Fruit fly (Drosophila melanogaster) whole organism, embryonic: ENCODE measurements around the gene Hmr.

Experiments used
- Bgb ChIP-seq: fragments of 200-800 bp; sonication (Bioruptor generic); IDR thresholded peaks from 2 replicates; pipeline ENCODE4 v1.3.6; 2022; ENCODE audit warnings: missing biosample characterization, missing genetic modification characterization; ENCODE audit not compliant: partially characterized antibody
- CG1024 ChIP-seq: fragments of 200-800 bp; sonication (Bioruptor generic); IDR thresholded peaks from 2 replicates; pipeline ENCODE4 v1.3.6; 2022; ENCODE audit warnings: missing biosample characterization, missing genetic modification characterization
- CG10979 ChIP-seq: fragments of 200-800 bp; sonication (Bioruptor generic); optimal IDR thresholded peaks from 2 replicates; lab custom pipeline; 2018; ENCODE audit warnings: missing biosample characterization, mild to moderate bottlenecking, missing genetic modification characterization, moderate library complexity
- CG11723 ChIP-seq: fragments of 200-800 bp; sonication (Bioruptor generic); optimal IDR thresholded peaks from 2 replicates; lab custom pipeline; 2017; ENCODE audit warnings: missing biosample characterization, mild to moderate bottlenecking, missing genetic modification characterization
- CG13894 ChIP-seq: fragments of 200-800 bp; sonication (Bioruptor generic); optimal IDR thresholded peaks from 3 replicates; lab custom pipeline; 2018; ENCODE audit warnings: missing biosample characterization, mild to moderate bottlenecking, missing genetic modification characterization, moderate library complexity
- CG14014 ChIP-seq: fragments of 200-800 bp; sonication (Bioruptor generic); IDR thresholded peaks from 2 replicates; pipeline ENCODE4 v1.3.6; 2022; ENCODE audit warnings: missing biosample characterization, missing genetic modification characterization
- CG15011 ChIP-seq: fragments of 200-800 bp; sonication (Bioruptor generic); optimal IDR thresholded peaks from 3 replicates; lab custom pipeline; 2018; ENCODE audit warnings: missing biosample characterization, mild to moderate bottlenecking, missing genetic modification characterization
- CG17361 ChIP-seq: fragments of 200-800 bp; sonication (Bioruptor generic); IDR thresholded peaks from 3 replicates; pipeline ENCODE4 v1.3.6; 2022; ENCODE audit warnings: missing biosample characterization, missing genetic modification characterization
- CG17802 ChIP-seq: fragments of 200-800 bp; sonication (Bioruptor generic); optimal IDR thresholded peaks from 2 replicates; lab custom pipeline; 2018; ENCODE audit warnings: missing biosample characterization, mild to moderate bottlenecking, missing genetic modification characterization, moderate library complexity
- CG2199 ChIP-seq: fragments of 200-800 bp; sonication (Bioruptor generic); IDR thresholded peaks from 3 replicates; pipeline ENCODE4 v1.3.6; 2022; ENCODE audit warnings: missing biosample characterization, missing genetic modification characterization
- CG2875 ChIP-seq: fragments of 200-800 bp; sonication (Bioruptor generic); optimal IDR thresholded peaks from 2 replicates; lab custom pipeline; 2017; ENCODE audit warnings: missing biosample characterization, mild to moderate bottlenecking, missing genetic modification characterization, missing genetic modification reagents
- CG30403 ChIP-seq: fragments of 200-800 bp; sonication (Bioruptor generic); optimal IDR thresholded peaks from 3 replicates; lab custom pipeline; 2016; ENCODE audit warnings: missing biosample characterization, missing genetic modification characterization
- CG32767 ChIP-seq: fragments of 200-800 bp; sonication (Bioruptor generic); IDR thresholded peaks from 2 replicates; pipeline ENCODE4 v1.3.6; 2022; ENCODE audit warnings: missing biosample characterization, missing genetic modification characterization
- CG4404 ChIP-seq: fragments of 200-800 bp; sonication (Bioruptor generic); IDR thresholded peaks from 2 replicates; pipeline ENCODE4 v1.3.6; 2022; ENCODE audit warnings: missing biosample characterization, missing genetic modification characterization
- CG4730 ChIP-seq: fragments of 200-800 bp; sonication (Bioruptor generic); IDR thresholded peaks from 2 replicates; pipeline ENCODE4 v1.3.6; 2022; ENCODE audit warnings: missing biosample characterization, missing genetic modification characterization
- CG6175 ChIP-seq: fragments of 200-800 bp; sonication (Bioruptor generic); IDR thresholded peaks from 3 replicates; pipeline ENCODE4 v1.3.6; 2022; ENCODE audit warnings: missing biosample characterization, missing genetic modification characterization
- CG6272 ChIP-seq: fragments of 200-800 bp; sonication (Bioruptor generic); IDR thresholded peaks from 2 replicates; pipeline ENCODE4 v1.3.6; 2022; ENCODE audit warnings: missing biosample characterization, missing genetic modification characterization
- CG6791 ChIP-seq: fragments of 200-800 bp; sonication (Bioruptor generic); IDR thresholded peaks from 3 replicates; pipeline ENCODE4 v1.3.6; 2022; ENCODE audit warnings: missing biosample characterization, missing genetic modification characterization; ENCODE audit not compliant: partially characterized antibody
- CG7556 ChIP-seq: fragments of 200-800 bp; sonication (Bioruptor generic); optimal IDR thresholded peaks from 2 replicates; lab custom pipeline; 2017; ENCODE audit warnings: missing biosample characterization, mild to moderate bottlenecking, missing genetic modification characterization
- CG9215 ChIP-seq: fragments of 200-800 bp; sonication (Bioruptor generic); IDR thresholded peaks from 2 replicates; pipeline ENCODE4 v1.3.6; 2022; ENCODE audit warnings: missing biosample characterization, missing genetic modification characterization
- Dfd ChIP-seq, 2 experiments: fragments of >200 bp; optimal IDR thresholded peaks; 2 replicates each; lab custom pipeline; 2017; ENCODE audit warnings: missing biosample characterization in 2 of 2, missing genetic modification characterization in 2 of 2
- Fer1 ChIP-seq: fragments of 200-800 bp; sonication (Bioruptor generic); optimal IDR thresholded peaks from 2 replicates; lab custom pipeline; 2017; ENCODE audit warnings: missing biosample characterization, mild to moderate bottlenecking, missing genetic modification characterization
- Fer2 ChIP-seq: fragments of 200-800 bp; sonication (Bioruptor generic); optimal IDR thresholded peaks from 2 replicates; lab custom pipeline; 2018; ENCODE audit warnings: missing biosample characterization, mild to moderate bottlenecking, missing genetic modification characterization, moderate library complexity
- Hr3 ChIP-seq: fragments of 200-800 bp; sonication (Bioruptor generic); optimal IDR thresholded peaks from 3 replicates; lab custom pipeline; 2016; ENCODE audit warnings: missing biosample characterization, missing genetic modification characterization
- Nf-YB ChIP-seq: fragments of 200-800 bp; sonication (Bioruptor generic); optimal IDR thresholded peaks from 3 replicates; lab custom pipeline; 2019; ENCODE audit warnings: missing biosample characterization, mild to moderate bottlenecking, missing genetic modification characterization, moderate library complexity
- NfI ChIP-seq: fragments of 200-800 bp; sonication (Bioruptor generic); optimal IDR thresholded peaks from 3 replicates; lab custom pipeline; 2018; ENCODE audit warnings: missing biosample characterization, mild to moderate bottlenecking, missing genetic modification characterization, moderate library complexity
- Xbp1 ChIP-seq: fragments of 200-800 bp; sonication (Bioruptor generic); optimal IDR thresholded peaks from 3 replicates; lab custom pipeline; 2016; ENCODE audit warnings: missing biosample characterization, mild to moderate bottlenecking, missing genetic modification characterization
- bsh ChIP-seq, 2 experiments: fragments of 200-800 bp; sonication (Bioruptor generic); optimal IDR thresholded peaks; 2 replicates each; lab custom pipeline; 2017 to 2018; ENCODE audit warnings: mild to moderate bottlenecking in 2 of 2, missing biosample characterization in 2 of 2, missing genetic modification characterization in 2 of 2, moderate library complexity in 1 of 2
- esg ChIP-seq: fragments of 200-800 bp; sonication (Bioruptor generic); conservative IDR thresholded peaks from 2 replicates; pipeline ENCODE4 v1.3.6; 2022; ENCODE audit warnings: missing biosample characterization, missing genetic modification characterization
- exex ChIP-seq: fragments of 200-800 bp; sonication (Bioruptor generic); optimal IDR thresholded peaks from 4 replicates; lab custom pipeline; 2018; ENCODE audit warnings: missing biosample characterization, mild to moderate bottlenecking, missing genetic modification characterization, moderate library complexity
- gcm ChIP-seq: fragments of 200-800 bp; sonication (Bioruptor generic); optimal IDR thresholded peaks from 2 replicates; lab custom pipeline; 2019; ENCODE audit warnings: missing biosample characterization, mild to moderate bottlenecking, missing genetic modification characterization, moderate library complexity
- gem ChIP-seq: fragments of 200-800 bp; sonication (Bioruptor generic); optimal IDR thresholded peaks from 2 replicates; lab custom pipeline; 2019; ENCODE audit warnings: missing biosample characterization, mild to moderate bottlenecking, missing genetic modification characterization, moderate library complexity
- lola ChIP-seq, 3 experiments: fragments of >200 bp in 2 of 3; fragments of 200-800 bp in 1 of 3; sonication (Bioruptor generic) in 1 of 3; optimal IDR thresholded peaks; 2 replicates each; lab custom pipeline; 2017 to 2019; ENCODE audit warnings: missing biosample characterization in 3 of 3, missing genetic modification characterization in 3 of 3, mild to moderate bottlenecking in 1 of 3, moderate library complexity in 1 of 3
- maf-S ChIP-seq: fragments of 200-800 bp; sonication (Bioruptor generic); optimal IDR thresholded peaks from 2 replicates; lab custom pipeline; 2016; ENCODE audit warnings: missing biosample characterization, missing genetic modification characterization
- pan ChIP-seq, 4 experiments: fragments of >200 bp in 3 of 4; fragments of 200-800 bp in 1 of 4; sonication (Bioruptor generic) in 1 of 4; optimal IDR thresholded peaks in 3 of 4; IDR thresholded peaks in 1 of 4; 2 replicates each; pipeline versions ENCODE4 v1.3.6 to Lab custom; 2017 to 2022; ENCODE audit warnings: missing biosample characterization in 2 of 4, missing genetic modification characterization in 2 of 4, mixed read lengths in 1 of 4
- peb ChIP-seq: fragments of 200-800 bp; sonication (Bioruptor generic); IDR thresholded peaks from 2 replicates; pipeline ENCODE4 v1.3.6; 2022; ENCODE audit warnings: missing biosample characterization, missing genetic modification characterization
- sc ChIP-seq, 3 experiments: fragments of >200 bp in 2 of 3; fragments of 200-800 bp in 1 of 3; sonication (Bioruptor generic) in 1 of 3; optimal IDR thresholded peaks; 2 replicates in 2 of 3; 3 replicates in 1 of 3; lab custom pipeline; 2017; ENCODE audit warnings: mild to moderate bottlenecking in 1 of 3, missing biosample characterization in 1 of 3, missing genetic modification characterization in 1 of 3, missing genetic modification reagents in 1 of 3
- sob ChIP-seq: fragments of 200-800 bp; sonication (Bioruptor generic); IDR thresholded peaks from 2 replicates; pipeline ENCODE4 v1.3.6; 2022; ENCODE audit warnings: missing biosample characterization, missing genetic modification characterization
- sqz ChIP-seq: fragments of 200-800 bp; sonication (Bioruptor generic); optimal IDR thresholded peaks from 3 replicates; lab custom pipeline; 2018; ENCODE audit warnings: missing biosample characterization, mild to moderate bottlenecking, missing genetic modification characterization
- stc ChIP-seq: fragments of 200-800 bp; sonication (Bioruptor generic); IDR thresholded peaks from 2 replicates; pipeline ENCODE4 v1.3.6; 2022; ENCODE audit warnings: missing biosample characterization, missing genetic modification characterization
- tgo ChIP-seq: fragments of 200-800 bp; sonication (Bioruptor generic); IDR thresholded peaks from 3 replicates; pipeline ENCODE4 v1.3.6; 2022; ENCODE audit warnings: missing biosample characterization, missing genetic modification characterization
- tio ChIP-seq: fragments of 200-800 bp; sonication (Bioruptor generic); optimal IDR thresholded peaks from 2 replicates; lab custom pipeline; 2017; ENCODE audit warnings: missing biosample characterization, missing genetic modification characterization, inconsistent platforms
- tna ChIP-seq: fragments of 200-800 bp; sonication (Bioruptor generic); IDR thresholded peaks from 2 replicates; pipeline ENCODE4 v1.3.6; 2022; ENCODE audit warnings: missing biosample characterization, missing genetic modification characterization; ENCODE audit not compliant: partially characterized antibody
- trh ChIP-seq: fragments of 200-800 bp; sonication (Bioruptor generic); optimal IDR thresholded peaks from 2 replicates; lab custom pipeline; 2016; ENCODE audit warnings: missing biosample characterization, missing genetic modification characterization
- ttk ChIP-seq: fragments of 200-800 bp; sonication (Bioruptor generic); IDR thresholded peaks from 2 replicates; pipeline ENCODE4 v2.1.2; 2022; ENCODE audit warnings: missing biosample characterization, missing genetic modification characterization
- vvl ChIP-seq: fragments of 200-800 bp; sonication (Bioruptor generic); IDR thresholded peaks from 2 replicates; pipeline ENCODE4 v1.3.6; 2022; ENCODE audit warnings: missing biosample characterization, missing genetic modification characterization

Gene Hmr

DNA sequence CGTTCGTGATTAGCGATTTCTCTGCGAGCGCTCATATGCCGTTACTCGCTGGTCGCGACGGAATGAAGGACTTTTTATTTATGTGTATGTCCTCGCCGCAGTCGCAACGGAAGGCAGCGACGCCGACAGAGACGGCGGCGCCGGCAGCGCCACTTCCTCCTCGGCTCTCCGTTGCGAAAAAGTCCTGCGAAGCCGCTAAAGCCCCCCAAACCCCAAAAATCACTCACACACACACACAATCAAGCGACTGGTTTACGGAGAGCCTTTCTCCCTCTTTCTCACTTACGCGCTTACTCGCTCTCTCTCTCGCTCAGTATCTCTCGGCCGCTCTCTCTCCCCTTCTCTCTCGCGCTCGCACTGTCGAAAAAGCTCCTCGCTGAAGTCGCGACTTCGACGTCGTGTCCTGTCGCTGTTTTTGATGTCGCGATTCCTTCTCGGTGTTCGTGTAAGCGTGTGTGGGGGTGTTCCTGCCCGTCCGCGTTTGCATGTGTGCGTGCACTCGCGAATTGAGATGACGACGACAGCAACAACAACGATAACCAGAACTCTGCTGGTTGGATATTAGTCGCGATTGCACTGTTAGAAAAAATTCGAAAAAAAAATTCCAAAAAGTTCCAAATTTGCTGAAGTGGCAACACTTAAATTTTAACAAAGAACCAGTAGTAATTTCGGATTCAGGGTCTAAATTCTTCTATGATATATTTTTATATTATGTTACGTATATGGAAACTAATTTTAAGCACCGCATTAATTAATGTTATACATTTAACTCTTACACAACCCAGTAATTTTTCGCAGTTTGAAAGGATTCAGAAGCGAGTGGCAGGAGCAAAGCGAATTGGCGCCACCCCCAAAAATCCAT lies 24.7 kb upstream of the Hmr start, which contains the start of gene CG43347 (continued):
- TF ChIP-seq pan (optimal IDR thresholded peaks at IDR 0.05; lab: Kevin White, UChicago) (no peak), pan (GFP tag; optimal IDR thresholded peaks at IDR 0.05 in 1 of 2, IDR thresholded peaks at IDR 0.05 in 1 of 2) (peak in 1 of 2 experiments; percentile 70), peb (GFP tag; lab: Robert Waterston, UW) (no peak), exex (tag; lab: Kevin White, UChicago) (peak; percentile 40), Fer1 (GFP tag; lab: Kevin White, UChicago) (peak; percentile 83), Hr3 (GFP tag; lab: Kevin White, UChicago) (peak; percentile 44), CG4730 (no peak), CG2875 (GFP tag; lab: Kevin White, UChicago) (peak; percentile 26), CG11723 (GFP tag; lab: Kevin White, UChicago) (peak; percentile 45), tna (no peak), sc (optimal IDR thresholded peaks at IDR 0.05; lab: Kevin White, UChicago) (no peak), sc (GFP tag; optimal IDR thresholded peaks at IDR 0.05; lab: Kevin White, UChicago) (peak; percentile 38), stc (GFP tag; lab: Robert Waterston, UW) (peak; percentile 61), CG6791 (GFP tag; lab: Robert Waterston, UW) (no peak), CG6272 (GFP tag; lab: Robert Waterston, UW) (0 out of 2 replicates have a peak, but pooled peaks have one; percentile 35), maf-S (GFP tag; lab: Kevin White, UChicago) (no peak), Bgb (GFP tag; lab: Robert Waterston, UW) (no peak), CG10979 (peak; percentile 69), vvl (GFP tag; lab: Robert Waterston, UW) (peak; percentile 55), Nf-YB (peak; percentile 29), CG7556 (GFP tag; lab: Kevin White, UChicago) (peak; percentile 88), ttk (GFP tag; lab: Robert Waterston, UW) (peak; percentile 40; the same call in 1 of the 2 replicates), tio (GFP tag; lab: Kevin White, UChicago) (peak; percentile 41), Dfd (GFP tag; optimal IDR thresholded peaks at IDR 0.05; lab: Kevin White, UChicago) (no peak), CG30403 (GFP tag; lab: Kevin White, UChicago) (peak; percentile 76), CG1024 (GFP tag; lab: Robert Waterston, UW) (no peak), CG17802 (tag; lab: Kevin White, UChicago) (no peak), CG13894 (tag; lab: Kevin White, UChicago) (peak; percentile 81), CG9215 (GFP tag; lab: Robert Waterston, UW) (peak; percentile 66), CG17361 (GFP tag; lab: Robert Waterston, UW) (peak; percentile 80), esg (GFP tag; lab: Robert Waterston, UW) (peak; percentile 41; the same call in 1 of the 2 replicates), gcm (GFP tag; lab: Kevin White, UChicago) (peak; percentile 55), sob (GFP tag; lab: Robert Waterston, UW) (peak; percentile 50; the same call in 1 of the 2 replicates), trh (no peak), sqz (GFP tag; lab: Kevin White, UChicago) (peak; percentile 37), bsh (GFP tag; optimal IDR thresholded peaks at IDR 0.05; lab: Kevin White, UChicago) (peak in 1 of 2 experiments; percentile 72), gem (peak; percentile 83), Fer2 (tag; lab: Kevin White, UChicago) (peak; percentile 28), CG4404 (GFP tag; lab: Robert Waterston, UW) (peak; percentile 39; the same call in 1 of the 2 replicates), CG32767 (GFP tag; lab: Robert Waterston, UW) (0 out of 2 replicates have a peak, but pooled peaks have one; percentile 20), CG2199 (no peak), Xbp1 (peak; percentile 67), CG15011 (GFP tag; lab: Kevin White, UChicago) (peak; percentile 54), NfI (GFP tag; lab: Kevin White, UChicago) (peak; percentile 77), CG6175 (GFP tag; lab: Robert Waterston, UW) (no peak), CG14014 (GFP tag; lab: Robert Waterston, UW) (0 out of 2 replicates have a peak, but pooled peaks have one; percentile 36), lola (GFP tag; optimal IDR thresholded peaks at IDR 0.05; lab: Kevin White, UChicago) (peak in 1 of 3 experiments; percentile 42), tgo (GFP tag; lab: Robert Waterston, UW) (peak; percentile 49; the same call in 2 of the 3 replicates)
